Worm (Caenorhabditis elegans): ENCODE data around the gene T23F6.5.

- TF ChIP-seq tbx-2 (tag; optimal IDR thresholded peaks at IDR 0.05) (no peak), alr-1 (tag; optimal IDR thresholded peaks at IDR 0.05; ENCODE audit: borderline replicate concordance) (no peak), lin-13 (GFP tag; optimal IDR thresholded peaks at IDR 0.05) (no peak), skn-1 (tag; optimal IDR thresholded peaks at IDR 0.05) (no peak), sox-4 (tag; optimal IDR thresholded peaks at IDR 0.05) (no peak), fos-1 (tag; optimal IDR thresholded peaks at IDR 0.05) (no peak), F16B12.6 (tag; optimal IDR thresholded peaks at IDR 0.05) (no peak), unc-62 (GFP tag; optimal IDR thresholded peaks at IDR 0.05) (no peak), snpc-4 (tag; optimal IDR thresholded peaks at IDR 0.05) (no peak), ama-1 (optimal IDR thresholded peaks at IDR 0.05) (no peak), dpl-1 (GFP tag; optimal IDR thresholded peaks at IDR 0.05) (no peak)
Measured at ce11 chrIV:12710996-12711395, 30.3 kb downstream of the T23F6.5 start, which contains the start of gene C27D8.2.

Data from whole organism, L1 larva.